Worm (Caenorhabditis elegans) whole organism, L4/young adult: ENCODE measurements around the gene sdz-26.

Source experiments
- W03F9.2 ChIP-seq: fragments of 150-350 bp; optimal IDR thresholded peaks from 2 replicates; lab custom pipeline; 2014; ENCODE audit warnings: missing biosample characterization, missing genetic modification characterization
- him-1 ChIP-seq: sonication (generic microtip); optimal IDR thresholded peaks from 2 replicates; lab custom pipeline; 2016; ENCODE audit warnings: missing genotype, missing genetic modification reagents, missing genetic modification characterization, missing compliant biosample characterization

ce11 chrII:14388213-14388612 is 6.7 kb downstream of the sdz-26 start, which contains the start of gene F26H11.8:
- no peak for TF ChIP-seq W03F9.2 (tag; lab: Kevin White, UChicago)
- no peak for TF ChIP-seq him-1 (tag; lab: Kevin White, UChicago)
